Worm (Caenorhabditis elegans): ENCODE data around the gene aptf-1.
A peak's percentile ranks its signal among the peaks of the same experiment; 100 is the strongest.

DNA sequence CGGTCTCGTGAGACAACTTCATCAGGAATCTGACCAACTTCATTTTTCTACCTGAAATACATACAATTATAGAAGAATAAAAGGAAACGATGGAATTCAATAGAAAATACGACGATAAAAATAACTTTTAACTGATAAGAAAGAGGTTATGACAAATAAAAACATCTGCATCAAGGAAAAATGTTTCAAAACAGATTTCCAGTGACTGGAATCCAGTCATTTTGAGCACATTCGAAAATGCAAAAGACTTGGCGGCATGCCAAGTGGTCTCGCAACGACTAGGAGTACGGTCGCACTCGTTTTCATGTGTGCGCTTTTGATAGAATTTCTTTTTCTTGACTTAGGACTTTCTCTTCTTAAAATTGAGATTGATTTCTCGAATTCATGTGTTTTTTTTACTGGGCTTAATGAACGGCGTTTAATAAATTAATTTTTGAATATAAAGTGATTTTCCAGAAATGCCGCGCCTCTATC lies 35.0 kb downstream of the aptf-1 start, which contains the start of the genes snr-3 and rsp-5:
- TF ChIP-seq egl-27 (tag; optimal IDR thresholded peaks at IDR 0.05) (no peak), skn-1 (tag; optimal IDR thresholded peaks at IDR 0.05) (no peak), ama-1 (optimal IDR thresholded peaks at IDR 0.05) (peak; percentile 4), mep-1 (tag; optimal IDR thresholded peaks at IDR 0.05) (peak; percentile 76), unc-39 (tag; optimal IDR thresholded peaks at IDR 0.05) (no peak), snpc-4 (tag; optimal IDR thresholded peaks at IDR 0.05) (no peak), nhr-237 (tag; optimal IDR thresholded peaks at IDR 0.05) (no peak), ces-1 (GFP tag; optimal IDR thresholded peaks at IDR 0.05) (no peak), nhr-28 (tag; optimal IDR thresholded peaks at IDR 0.05) (peak; percentile 58), mdl-1 (tag; optimal IDR thresholded peaks at IDR 0.05) (no peak), daf-19 (GFP tag; conservative IDR thresholded peaks at IDR 0.05) (no peak), arid-1 (GFP tag; conservative IDR thresholded peaks at IDR 0.05) (0 out of 2 replicates have a peak, but pooled peaks have one; percentile 50), php-3 (GFP tag; IDR thresholded peaks at IDR 0.05) (no peak), lin-29 (GFP tag; IDR thresholded peaks at IDR 0.05) (no peak)
